Worm (Caenorhabditis elegans) whole organism, L1 larva: ENCODE results near the gene idpb-5.
A peak's percentile ranks its signal among the peaks of the same experiment; 100 is the strongest.

ENCODE experiments used
- C04F5.9 ChIP-seq: sonication (generic microtip); optimal IDR thresholded peaks from 2 replicates; lab custom pipeline; 2016; ENCODE audit warnings: missing genetic modification characterization, missing compliant biosample characterization
- C16A3.4 ChIP-seq: fragments of 150-350 bp; optimal IDR thresholded peaks from 2 replicates; lab custom pipeline; 2014; ENCODE audit warnings: missing biosample characterization, missing genetic modification characterization
- C34B4.2 ChIP-seq: sonication (generic microtip); optimal IDR thresholded peaks from 2 replicates; lab custom pipeline; 2017; ENCODE audit warnings: mild to moderate bottlenecking, missing genetic modification characterization, missing compliant biosample characterization
- F16B12.6 ChIP-seq: fragments of 150-350 bp; optimal IDR thresholded peaks from 2 replicates; lab custom pipeline; 2014; ENCODE audit warnings: missing biosample characterization, missing genetic modification characterization
- aha-1 ChIP-seq: fragments of 150-350 bp; optimal IDR thresholded peaks from 2 replicates; lab custom pipeline; 2014; ENCODE audit warnings: missing biosample characterization, missing genetic modification characterization
- alr-1 ChIP-seq: fragments of 200-800 bp; sonication (Bioruptor generic); optimal IDR thresholded peaks from 2 replicates; lab custom pipeline; 2018; ENCODE audit warnings: borderline replicate concordance, mild to moderate bottlenecking, missing genetic modification characterization, missing compliant biosample characterization
- ceh-63 ChIP-seq: fragments of 200-800 bp; sonication (Bioruptor generic); optimal IDR thresholded peaks from 2 replicates; lab custom pipeline; 2018; ENCODE audit warnings: mild to moderate bottlenecking, missing genetic modification characterization, missing compliant biosample characterization
- ceh-88 ChIP-seq: fragments of 200-800 bp; sonication (Bioruptor generic); IDR thresholded peaks from 2 replicates; pipeline ENCODE4 v1.3.6; 2022; ENCODE audit warnings: missing genetic modification characterization, missing compliant biosample characterization
- ces-1 ChIP-seq: fragments of 150-350 bp; optimal IDR thresholded peaks from 2 replicates; lab custom pipeline; 2014; ENCODE audit warnings: missing biosample characterization, missing genetic modification reagents, missing genetic modification characterization
- dsc-1 ChIP-seq: sonication (generic microtip); optimal IDR thresholded peaks from 2 replicates; lab custom pipeline; 2016; ENCODE audit warnings: mild to moderate bottlenecking, missing genetic modification characterization, missing compliant biosample characterization
- efl-3 ChIP-seq: fragments of 200-800 bp; sonication (Bioruptor generic); optimal IDR thresholded peaks from 2 replicates; lab custom pipeline; 2018; ENCODE audit warnings: mild to moderate bottlenecking, missing genetic modification characterization, missing compliant biosample characterization
- fkh-4 ChIP-seq: sonication (generic microtip); optimal IDR thresholded peaks from 2 replicates; lab custom pipeline; 2016; ENCODE audit warnings: missing compliant biosample characterization, missing genetic modification characterization, borderline replicate concordance
- fkh-8 ChIP-seq: sonication (generic microtip); optimal IDR thresholded peaks from 2 replicates; lab custom pipeline; 2016; ENCODE audit warnings: mild to moderate bottlenecking, missing genetic modification characterization, missing compliant biosample characterization
- fos-1 ChIP-seq: fragments of 150-350 bp; optimal IDR thresholded peaks from 2 replicates; lab custom pipeline; 2014; ENCODE audit warnings: missing biosample characterization, missing genetic modification characterization
- grh-1 ChIP-seq: fragments of 200-800 bp; sonication (Bioruptor generic); IDR thresholded peaks from 2 replicates; pipeline ENCODE4 v1.3.6; 2022; ENCODE audit warnings: missing genetic modification reagents, missing genetic modification characterization, missing compliant biosample characterization
- hlh-17 ChIP-seq: fragments of 200-800 bp; sonication (Bioruptor generic); optimal IDR thresholded peaks from 2 replicates; lab custom pipeline; 2018; ENCODE audit warnings: missing genetic modification characterization, mild to moderate bottlenecking, missing compliant biosample characterization, moderate library complexity, borderline replicate concordance
- hlh-4 ChIP-seq: sonication (generic microtip); optimal IDR thresholded peaks from 2 replicates; lab custom pipeline; 2016; ENCODE audit warnings: mild to moderate bottlenecking, missing genetic modification characterization, missing compliant biosample characterization
- hpl-2 ChIP-seq: fragments of 150-350 bp; optimal IDR thresholded peaks from 2 replicates; lab custom pipeline; 2014; ENCODE audit warnings: missing biosample characterization, missing genetic modification reagents, missing genetic modification characterization
- isw-1 ChIP-seq: fragments of 200-800 bp; sonication (Bioruptor generic); IDR thresholded peaks from 2 replicates; pipeline ENCODE4 v1.3.6; 2022; ENCODE audit warnings: missing genetic modification characterization, missing compliant biosample characterization
- lin-13 ChIP-seq: fragments of 150-350 bp; optimal IDR thresholded peaks from 2 replicates; lab custom pipeline; 2014; ENCODE audit warnings: missing biosample characterization, missing genetic modification reagents, missing genetic modification characterization
- lin-14 ChIP-seq: fragments of 200-800 bp; sonication (Bioruptor generic); optimal IDR thresholded peaks from 2 replicates; lab custom pipeline; 2018; ENCODE audit warnings: mild to moderate bottlenecking, missing genetic modification characterization, moderate library complexity, missing compliant biosample characterization
- lsy-2 ChIP-seq, 2 experiments: fragments of 150-350 bp; optimal IDR thresholded peaks; 2 replicates each; lab custom pipeline; 2014; ENCODE audit warnings: missing biosample characterization in 2 of 2, missing genetic modification characterization in 2 of 2
- nhr-11 ChIP-seq: fragments of 150-350 bp; optimal IDR thresholded peaks from 2 replicates; lab custom pipeline; 2014; ENCODE audit warnings: missing biosample characterization, missing genetic modification characterization
- nhr-19 ChIP-seq: fragments of 200-800 bp; sonication (Bioruptor generic); conservative IDR thresholded peaks from 2 replicates; pipeline ENCODE4 v1.3.6; 2022; ENCODE audit warnings: missing genetic modification characterization, missing compliant biosample characterization
- nhr-20 ChIP-seq: sonication (generic microtip); optimal IDR thresholded peaks from 2 replicates; lab custom pipeline; 2016; ENCODE audit warnings: mild to moderate bottlenecking, missing genetic modification characterization, missing compliant biosample characterization
- nhr-237 ChIP-seq: fragments of 150-350 bp; optimal IDR thresholded peaks from 2 replicates; lab custom pipeline; 2014; ENCODE audit warnings: missing biosample characterization, missing genetic modification characterization
- nhr-47 ChIP-seq: sonication (generic microtip); optimal IDR thresholded peaks from 2 replicates; lab custom pipeline; 2016; ENCODE audit warnings: mild to moderate bottlenecking, missing genetic modification characterization, moderate library complexity, missing compliant biosample characterization
- nhr-71 ChIP-seq: sonication (generic microtip); optimal IDR thresholded peaks from 2 replicates; lab custom pipeline; 2016; ENCODE audit warnings: mild to moderate bottlenecking, missing genetic modification characterization, moderate library complexity, missing compliant biosample characterization
- nhr-76 ChIP-seq: sonication (generic microtip); optimal IDR thresholded peaks from 2 replicates; lab custom pipeline; 2017; ENCODE audit warnings: missing biosample characterization, missing genetic modification characterization
- nhr-77 ChIP-seq: fragments of 150-350 bp; optimal IDR thresholded peaks from 2 replicates; lab custom pipeline; 2014; ENCODE audit warnings: missing biosample characterization, missing genetic modification characterization
- nhr-90 ChIP-seq: sonication (generic microtip); optimal IDR thresholded peaks from 2 replicates; lab custom pipeline; 2016; ENCODE audit warnings: mild to moderate bottlenecking, missing genetic modification characterization, missing compliant biosample characterization; ENCODE audit not compliant: poor library complexity
- pag-3 ChIP-seq: sonication (generic microtip); optimal IDR thresholded peaks from 2 replicates; lab custom pipeline; 2017; ENCODE audit warnings: missing genetic modification characterization, mild to moderate bottlenecking, missing compliant biosample characterization, antibody characterized with exemption, borderline replicate concordance; ENCODE audit not compliant: insufficient read depth
- pax-3 ChIP-seq: fragments of 200-800 bp; sonication (Bioruptor generic); optimal IDR thresholded peaks from 2 replicates; lab custom pipeline; 2018; ENCODE audit warnings: mild to moderate bottlenecking, missing genetic modification characterization, moderate library complexity, missing compliant biosample characterization
- rnt-1 ChIP-seq: sonication (generic microtip); optimal IDR thresholded peaks from 2 replicates; lab custom pipeline; 2016; ENCODE audit warnings: mild to moderate bottlenecking, missing genetic modification characterization, moderate library complexity, missing compliant biosample characterization
- snpc-4 ChIP-seq: fragments of 150-350 bp; optimal IDR thresholded peaks from 2 replicates; lab custom pipeline; 2014; ENCODE audit warnings: missing biosample characterization, missing genetic modification characterization
- snu-23 ChIP-seq: sonication (generic microtip); optimal IDR thresholded peaks from 2 replicates; lab custom pipeline; 2016; ENCODE audit warnings: missing genetic modification characterization, missing compliant biosample characterization
- sptf-1 ChIP-seq: fragments of 150-350 bp; optimal IDR thresholded peaks from 2 replicates; lab custom pipeline; 2014; ENCODE audit warnings: missing biosample characterization, missing genetic modification characterization
- swsn-7 ChIP-seq: sonication (generic microtip); optimal IDR thresholded peaks from 2 replicates; lab custom pipeline; 2016; ENCODE audit warnings: missing genetic modification characterization, missing compliant biosample characterization
- tlp-1 ChIP-seq: fragments of 150-350 bp; optimal IDR thresholded peaks from 2 replicates; lab custom pipeline; 2014; ENCODE audit warnings: missing biosample characterization, missing genetic modification characterization
- unc-130 ChIP-seq: fragments of 150-350 bp; optimal IDR thresholded peaks from 2 replicates; lab custom pipeline; 2017; ENCODE audit warnings: missing biosample characterization, missing genetic modification characterization, inconsistent platforms
- unc-30 ChIP-seq: sonication (generic microtip); optimal IDR thresholded peaks from 2 replicates; lab custom pipeline; 2017; ENCODE audit warnings: missing biosample characterization, missing genetic modification characterization
- unc-62 ChIP-seq: fragments of 150-350 bp; optimal IDR thresholded peaks from 2 replicates; lab custom pipeline; 2014; ENCODE audit warnings: missing biosample characterization, missing genetic modification reagents, missing genetic modification characterization
- unc-86 ChIP-seq: sonication (generic microtip); optimal IDR thresholded peaks from 2 replicates; lab custom pipeline; 2016; ENCODE audit warnings: missing genetic modification characterization, missing compliant biosample characterization
- unc-98 ChIP-seq: fragments of 200-800 bp; sonication (Bioruptor generic); IDR thresholded peaks from 2 replicates; pipeline ENCODE4 v1.3.6; 2022; ENCODE audit warnings: missing genetic modification characterization, missing compliant biosample characterization
- vab-15 ChIP-seq: sonication (generic microtip); optimal IDR thresholded peaks from 2 replicates; lab custom pipeline; 2017; ENCODE audit warnings: missing genotype, mild to moderate bottlenecking, missing genetic modification characterization, missing compliant biosample characterization
- xbp-1 ChIP-seq: sonication (generic microtip); optimal IDR thresholded peaks from 2 replicates; lab custom pipeline; 2016; ENCODE audit warnings: missing genetic modification characterization, missing compliant biosample characterization
- zag-1 ChIP-seq: fragments of 150-350 bp; optimal IDR thresholded peaks from 2 replicates; lab custom pipeline; 2014; ENCODE audit warnings: missing biosample characterization, missing genetic modification characterization
- ztf-11 ChIP-seq, 2 experiments: sonication (generic microtip); optimal IDR thresholded peaks; 2 replicates each; lab custom pipeline; 2016 to 2017; ENCODE audit warnings: missing genetic modification characterization in 2 of 2, missing biosample characterization in 1 of 2, missing compliant biosample characterization in 1 of 2
- ztf-4 ChIP-seq: fragments of 150-350 bp; optimal IDR thresholded peaks from 2 replicates; lab custom pipeline; 2014; ENCODE audit warnings: missing biosample characterization, missing genetic modification characterization

The idpb-5 gene

DNA sequence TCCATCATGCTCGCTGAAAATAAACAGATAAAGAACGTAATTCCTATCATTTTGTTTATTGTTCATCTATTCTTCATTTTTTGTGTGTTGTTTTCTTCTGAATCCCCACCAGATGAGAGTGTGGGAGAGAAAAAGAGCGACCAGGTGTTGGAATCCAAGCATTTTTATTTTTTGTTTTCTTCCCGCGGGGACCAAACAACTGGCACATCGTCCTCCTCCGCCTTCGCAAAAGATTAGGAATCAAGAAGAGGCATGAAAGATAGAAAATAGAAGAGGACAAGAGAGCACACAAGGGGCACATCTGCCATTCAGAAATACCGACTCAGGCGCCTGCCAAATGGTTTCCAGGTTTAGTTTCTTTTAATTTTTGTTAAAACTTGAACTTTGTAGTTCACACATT is 3.2 kb upstream of the idpb-5 start, which contains the start of gene R13H4.2:
Gene R13H4.2, plus strand, starts transcription at position 319 of the 400 bp plus-strand sequence.
- TF ChIP-seq pax-3 (tag; lab: Kevin White, UChicago) (no peak), unc-30 (tag; lab: Kevin White, UChicago) (no peak), hlh-17 (no peak), efl-3 (GFP tag; lab: Kevin White, UChicago) (no peak), nhr-47 (tag; lab: Kevin White, UChicago) (no peak), lsy-2 (tag; optimal IDR thresholded peaks at IDR 0.05; lab: Kevin White, UChicago) (peak in 1 of 2 experiments; percentile 15), lin-13 (GFP tag; lab: Kevin White, UChicago) (no peak), fkh-8 (no peak), unc-62 (GFP tag; lab: Kevin White, UChicago) (no peak), pag-3 (tag; lab: Kevin White, UChicago) (peak; percentile 97), nhr-19 (GFP tag; lab: Robert Waterston, UW) (peak; percentile 37), xbp-1 (no peak), snpc-4 (tag; lab: Kevin White, UChicago) (no peak), fos-1 (tag; lab: Kevin White, UChicago) (no peak), hpl-2 (GFP tag; lab: Kevin White, UChicago) (no peak), nhr-76 (no peak), snu-23 (GFP tag; lab: Kevin White, UChicago) (peak; percentile 19), alr-1 (tag; lab: Kevin White, UChicago) (no peak), hlh-4 (tag; lab: Kevin White, UChicago) (no peak), zag-1 (tag; lab: Kevin White, UChicago) (no peak), rnt-1 (tag; lab: Kevin White, UChicago) (peak; percentile 73), grh-1 (GFP tag; lab: Robert Waterston, UW) (no peak), unc-98 (no peak), nhr-20 (tag; lab: Kevin White, UChicago) (no peak), F16B12.6 (no peak), ces-1 (GFP tag; lab: Kevin White, UChicago) (no peak), ztf-11 (tag; optimal IDR thresholded peaks at IDR 0.05; lab: Kevin White, UChicago) (no peak), unc-130 (tag; lab: Kevin White, UChicago) (peak; percentile 24), ceh-63 (GFP tag; lab: Kevin White, UChicago) (no peak), sptf-1 (tag; lab: Kevin White, UChicago) (no peak), aha-1 (tag; lab: Kevin White, UChicago) (no peak), fkh-4 (tag; lab: Kevin White, UChicago) (no peak), nhr-11 (no peak), nhr-71 (tag; lab: Kevin White, UChicago) (peak; percentile 68), isw-1 (no peak), ceh-88 (no peak), C04F5.9 (tag; lab: Kevin White, UChicago) (no peak), vab-15 (tag; lab: Kevin White, UChicago) (no peak), unc-86 (tag; lab: Kevin White, UChicago) (no peak), nhr-77 (tag; lab: Kevin White, UChicago) (no peak), C34B4.2 (tag; lab: Kevin White, UChicago) (no peak), dsc-1 (tag; lab: Kevin White, UChicago) (no peak), ztf-4 (tag; lab: Kevin White, UChicago) (no peak), swsn-7 (tag; lab: Kevin White, UChicago) (no peak), nhr-90 (tag; lab: Kevin White, UChicago) (no peak), tlp-1 (no peak), nhr-237 (tag; lab: Kevin White, UChicago) (no peak), lin-14 (peak; percentile 76), C16A3.4 (tag; lab: Kevin White, UChicago) (no peak)
